Fruit fly (Drosophila melanogaster) whole organism, pupa: Measurements from ENCODE around the gene CG46426.
A peak's percentile ranks its signal among the peaks of the same experiment; 100 is the strongest.

Source experiments
- CG10348 ChIP-seq: fragments of 200-800 bp; sonication (Bioruptor generic); IDR thresholded peaks from 2 replicates; pipeline ENCODE4 v1.3.6; 2022; ENCODE audit warnings: missing biosample characterization, missing genetic modification characterization
- CG12605 ChIP-seq: fragments of 200-800 bp; sonication (Bioruptor generic); IDR thresholded peaks from 2 replicates; pipeline ENCODE4 v1.3.6; 2022; ENCODE audit warnings: missing biosample characterization, missing genetic modification characterization
- CG13204 ChIP-seq: fragments of 200-800 bp; sonication (Bioruptor generic); optimal IDR thresholded peaks from 2 replicates; lab custom pipeline; 2018; ENCODE audit warnings: missing biosample characterization, mild to moderate bottlenecking, missing genetic modification characterization, moderate library complexity
- CG14655 ChIP-seq: fragments of 200-800 bp; sonication (Bioruptor generic); optimal IDR thresholded peaks from 3 replicates; lab custom pipeline; 2017; ENCODE audit warnings: mild to moderate bottlenecking, missing biosample characterization, missing genetic modification reagents, missing genetic modification characterization
- CG15710 ChIP-seq: fragments of 200-800 bp; sonication (Bioruptor generic); optimal IDR thresholded peaks from 2 replicates; lab custom pipeline; 2018; ENCODE audit warnings: missing biosample characterization, mild to moderate bottlenecking, missing genetic modification characterization, moderate library complexity
- CG17806 ChIP-seq: fragments of 200-800 bp; sonication (Bioruptor generic); optimal IDR thresholded peaks from 2 replicates; lab custom pipeline; 2018; ENCODE audit warnings: missing biosample characterization, mild to moderate bottlenecking, missing genetic modification characterization, moderate library complexity
- CG32121 ChIP-seq: fragments of 200-800 bp; sonication (Bioruptor generic); IDR thresholded peaks from 2 replicates; pipeline ENCODE4 v1.3.6; 2022; ENCODE audit warnings: missing biosample characterization, missing genetic modification characterization
- CG34367 ChIP-seq: fragments of 200-800 bp; sonication (Bioruptor generic); optimal IDR thresholded peaks from 2 replicates; lab custom pipeline; 2018; ENCODE audit warnings: missing biosample characterization, mild to moderate bottlenecking, missing genetic modification characterization
- CG4496 ChIP-seq: fragments of 200-800 bp; sonication (Bioruptor generic); IDR thresholded peaks from 3 replicates; pipeline ENCODE4 v1.3.6; 2022; ENCODE audit warnings: missing biosample characterization, missing genetic modification characterization
- CG8159 ChIP-seq: fragments of 200-800 bp; sonication (Bioruptor generic); optimal IDR thresholded peaks from 3 replicates; lab custom pipeline; 2018; ENCODE audit warnings: missing biosample characterization, mild to moderate bottlenecking, missing genetic modification characterization, moderate library complexity
- CG8301 ChIP-seq: fragments of 200-800 bp; sonication (Bioruptor generic); optimal IDR thresholded peaks from 2 replicates; lab custom pipeline; 2018; ENCODE audit warnings: missing biosample characterization, mild to moderate bottlenecking, missing genetic modification characterization
- CG9948 ChIP-seq: fragments of 200-800 bp; sonication (Bioruptor generic); optimal IDR thresholded peaks from 2 replicates; lab custom pipeline; 2018; ENCODE audit warnings: missing biosample characterization, mild to moderate bottlenecking, missing genetic modification characterization, moderate library complexity
- D1 ChIP-seq: fragments of 200-800 bp; sonication (Bioruptor generic); optimal IDR thresholded peaks from 2 replicates; lab custom pipeline; 2018; ENCODE audit warnings: missing biosample characterization, mild to moderate bottlenecking, missing genetic modification characterization, moderate library complexity
- EcR ChIP-seq: fragments of 200-800 bp; sonication (Bioruptor generic); optimal IDR thresholded peaks from 3 replicates; lab custom pipeline; 2019; ENCODE audit warnings: missing biosample characterization, missing genetic modification characterization, mild to moderate bottlenecking, moderate library complexity, missing genetic modification reagents
- Ets98B ChIP-seq: fragments of 200-800 bp; sonication (Bioruptor generic); IDR thresholded peaks from 2 replicates; pipeline ENCODE4 v1.3.6; 2022; ENCODE audit warnings: missing biosample characterization, missing genetic modification characterization
- Pif1A ChIP-seq: fragments of 200-800 bp; sonication (Bioruptor generic); optimal IDR thresholded peaks from 3 replicates; lab custom pipeline; 2016; ENCODE audit warnings: missing biosample characterization, missing genetic modification characterization
- Pif1B ChIP-seq: fragments of 200-800 bp; sonication (Bioruptor generic); optimal IDR thresholded peaks from 3 replicates; lab custom pipeline; 2016; ENCODE audit warnings: missing biosample characterization, missing genetic modification characterization
- Snoo ChIP-seq: fragments of 200-800 bp; sonication (Bioruptor generic); optimal IDR thresholded peaks from 3 replicates; lab custom pipeline; 2017; ENCODE audit warnings: missing biosample characterization, mild to moderate bottlenecking, missing genetic modification characterization, inconsistent platforms
- fd96Ca ChIP-seq: fragments of 200-800 bp; sonication (Bioruptor generic); IDR thresholded peaks from 3 replicates; pipeline ENCODE4 v1.3.6; 2022; ENCODE audit warnings: missing biosample characterization, missing genetic modification characterization
- gl ChIP-seq: fragments of 200-800 bp; sonication (Bioruptor generic); optimal IDR thresholded peaks from 2 replicates; lab custom pipeline; 2018; ENCODE audit warnings: missing biosample characterization, mild to moderate bottlenecking, missing genetic modification characterization
- rn ChIP-seq: fragments of 200-800 bp; sonication (Bioruptor generic); IDR thresholded peaks from 2 replicates; pipeline ENCODE4 v1.3.6; 2022; ENCODE audit warnings: missing biosample characterization, missing genetic modification characterization

Gene CG46426

dm6 chr2L:11840391-11840790, 2.2 kb upstream of the CG46426 start, which contains the start of gene CG31704:
Gene CG31704, plus strand, starts transcription at chr2L:11840691.
- TF ChIP-seq gl (tag; lab: Kevin White, UChicago) (no peak), Pif1B (GFP tag; lab: Kevin White, UChicago) (no peak), CG13204 (GFP tag; lab: Kevin White, UChicago) (no peak), fd96Ca (no peak), CG12605 (no peak), CG15710 (tag; lab: Kevin White, UChicago) (no peak), CG14655 (GFP tag; lab: Kevin White, UChicago) (no peak), CG32121 (no peak), EcR (no peak), Snoo (tag; lab: Kevin White, UChicago) (no peak), CG8159 (tag; lab: Kevin White, UChicago) (no peak)
- TF ChIP-seq, all 21 proteins: peak for 0

dm6 chr2L:11841538-11841937, 1.1 kb upstream of the CG46426 start:
- TF ChIP-seq CG32121 (no peak), CG15710 (tag; lab: Kevin White, UChicago) (no peak), CG10348 (GFP tag; lab: Robert Waterston, UW) (no peak), D1 (tag; lab: Kevin White, UChicago) (no peak), CG13204 (GFP tag; lab: Kevin White, UChicago) (no peak), CG17806 (tag; lab: Kevin White, UChicago) (no peak), rn (GFP tag; lab: Robert Waterston, UW) (no peak), Pif1A (GFP tag; lab: Kevin White, UChicago) (no peak), gl (tag; lab: Kevin White, UChicago) (no peak), CG8159 (tag; lab: Kevin White, UChicago) (no peak), CG8301 (tag; lab: Kevin White, UChicago) (no peak), CG12605 (no peak)
- TF ChIP-seq, all 21 proteins: peak for 0

- no peak for TF ChIP-seq Ets98B
- TF ChIP-seq CG4496 (GFP tag; lab: Robert Waterston, UW): no peak
- no peak for TF ChIP-seq EcR
- no peak for TF ChIP-seq CG14655 (GFP tag; lab: Kevin White, UChicago)
- no peak for TF ChIP-seq CG15710 (tag; lab: Kevin White, UChicago)
- no peak for TF ChIP-seq CG9948 (tag; lab: Kevin White, UChicago)
- TF ChIP-seq CG12605: no peak
- TF ChIP-seq CG32121: no peak
- TF ChIP-seq gl (tag; lab: Kevin White, UChicago): no peak
- no peak for TF ChIP-seq CG13204 (GFP tag; lab: Kevin White, UChicago)
- no peak for TF ChIP-seq Pif1B (GFP tag; lab: Kevin White, UChicago)
- no peak for TF ChIP-seq fd96Ca
- no peak for TF ChIP-seq CG17806 (tag; lab: Kevin White, UChicago)
- TF ChIP-seq D1 (tag; lab: Kevin White, UChicago): no peak
- no peak for TF ChIP-seq CG8301 (tag; lab: Kevin White, UChicago)
- TF ChIP-seq, all 21 proteins: peak for 0
Observed at dm6 chr2L:11844278-11844677, 1.6 kb downstream of the CG46426 start.

dm6 chr2L:11845159-11845788, 2.6 kb downstream of the CG46426 start:
- no peak for TF ChIP-seq CG12605
- no peak for TF ChIP-seq Snoo (tag; lab: Kevin White, UChicago)
- TF ChIP-seq CG34367: no peak
- no peak for TF ChIP-seq CG9948 (tag; lab: Kevin White, UChicago)
- no peak for TF ChIP-seq CG17806 (tag; lab: Kevin White, UChicago)
- no peak for TF ChIP-seq CG4496 (GFP tag; lab: Robert Waterston, UW)
- no peak for TF ChIP-seq Pif1A (GFP tag; lab: Kevin White, UChicago)
- TF ChIP-seq Pif1B (GFP tag; lab: Kevin White, UChicago): no peak
- no peak for TF ChIP-seq CG8301 (tag; lab: Kevin White, UChicago)
- TF ChIP-seq CG8159 (tag; lab: Kevin White, UChicago): no peak
- TF ChIP-seq CG14655 (GFP tag; lab: Kevin White, UChicago): no peak
- TF ChIP-seq gl (tag; lab: Kevin White, UChicago): no peak
- no peak for TF ChIP-seq D1 (tag; lab: Kevin White, UChicago)
- TF ChIP-seq CG32121: no peak
- TF ChIP-seq fd96Ca: no peak
- TF ChIP-seq CG10348 (GFP tag; lab: Robert Waterston, UW): no peak
- no peak for TF ChIP-seq rn (GFP tag; lab: Robert Waterston, UW)
- TF ChIP-seq CG13204 (GFP tag; lab: Kevin White, UChicago): no peak
- TF ChIP-seq EcR: no peak
- no peak for TF ChIP-seq CG15710 (tag; lab: Kevin White, UChicago)

dm6 chr2L:11846926-11847325, 4.3 kb downstream of the CG46426 start, which contains the start of gene Mal-B1:
Gene Mal-B1, plus strand, starts transcription at chr2L:11847226.
- TF ChIP-seq Snoo (tag; lab: Kevin White, UChicago): no peak
- TF ChIP-seq CG34367: no peak
- no peak for TF ChIP-seq CG9948 (tag; lab: Kevin White, UChicago)
- TF ChIP-seq CG8301 (tag; lab: Kevin White, UChicago): no peak

dm6 chr2L:11849658-11850057, 7.0 kb downstream of the CG46426 start, which contains the start of gene Mal-B2:
Gene Mal-B2, plus strand, starts transcription at chr2L:11849958.
- TF ChIP-seq CG4496 (GFP tag; lab: Robert Waterston, UW): 0 out of 3 replicates have a peak, but pooled peaks have one; percentile 9
- no peak for TF ChIP-seq D1 (tag; lab: Kevin White, UChicago)
